Worm (Caenorhabditis elegans): ENCODE results near the gene flp-16.

DNA sequence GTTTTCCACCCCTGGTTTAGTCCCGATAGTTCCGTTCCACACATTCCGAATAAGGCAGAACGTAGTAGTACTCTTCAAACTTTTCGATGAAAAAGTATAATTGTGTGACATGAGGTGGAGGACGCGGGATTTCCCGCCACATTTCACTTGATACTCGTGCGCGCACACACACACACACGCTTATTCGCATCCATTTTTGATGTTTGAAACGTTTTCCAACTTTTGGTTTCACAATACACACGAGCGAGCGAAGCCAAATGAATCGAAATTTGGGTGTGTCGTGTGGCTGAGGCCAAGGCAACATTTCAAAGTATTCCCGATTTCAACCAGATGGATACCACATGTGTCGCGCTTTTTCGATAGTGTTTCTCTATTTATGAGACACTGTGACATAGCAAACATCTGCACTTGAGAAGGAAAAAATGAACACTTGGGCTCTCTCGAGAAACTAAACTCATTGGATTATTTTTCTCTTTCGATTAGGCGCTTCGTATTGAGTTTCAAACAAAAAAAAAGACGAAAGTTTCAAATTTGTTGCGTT is 41.5 kb upstream of the flp-16 start:
- TF ChIP-seq ceh-82 (tag; optimal IDR thresholded peaks at IDR 0.05) (no peak), nhr-11 (tag; optimal IDR thresholded peaks at IDR 0.05) (no peak), nhr-237 (tag; optimal IDR thresholded peaks at IDR 0.05) (no peak)

Data from whole organism, L3 larva.